Worm (Caenorhabditis elegans) whole organism, L4 larva: ENCODE measurements around the gene ttr-48.

Experiments
- R02D3.7 ChIP-seq: fragments of 150-350 bp; sonication (generic microtip); optimal IDR thresholded peaks from 3 replicates; lab custom pipeline; 2014; ENCODE audit warnings: missing biosample characterization, missing genetic modification characterization
- Y105C5A.15 ChIP-seq: fragments of 200-800 bp; sonication (Bioruptor generic); IDR thresholded peaks from 2 replicates; pipeline ENCODE4 v1.3.6; 2022; ENCODE audit warnings: missing genetic modification characterization, missing compliant biosample characterization
- Y75B8A.6 ChIP-seq: fragments of 200-800 bp; sonication (Bioruptor generic); IDR thresholded peaks from 2 replicates; pipeline ENCODE4 v1.3.6; 2022; ENCODE audit warnings: missing genetic modification reagents, missing genetic modification characterization, missing compliant biosample characterization
- ZK546.5 ChIP-seq, 2 experiments: sonication (generic microtip); optimal IDR thresholded peaks; 2 replicates each; lab custom pipeline; 2017; ENCODE audit warnings: missing biosample characterization in 2 of 2, missing genetic modification characterization in 2 of 2
- ceh-32 ChIP-seq: sonication (generic microtip); optimal IDR thresholded peaks from 2 replicates; lab custom pipeline; 2016; ENCODE audit warnings: mild to moderate bottlenecking, missing genetic modification characterization, missing compliant biosample characterization; ENCODE audit not compliant: poor library complexity
- daf-16 ChIP-seq, 3 experiments: sonication (generic microtip); optimal IDR thresholded peaks; 2 replicates each; lab custom pipeline; 2016 to 2017; ENCODE audit warnings: missing genetic modification characterization in 3 of 3, missing genetic modification reagents in 3 of 3, mild to moderate bottlenecking in 2 of 3, missing compliant biosample characterization in 2 of 3, missing biosample characterization in 1 of 3, moderate library complexity in 1 of 3
- dmd-6 ChIP-seq: fragments of 200-800 bp; sonication (Bioruptor generic); IDR thresholded peaks from 2 replicates; pipeline ENCODE4 v1.3.6; 2022; ENCODE audit warnings: missing genetic modification reagents, missing genetic modification characterization, missing compliant biosample characterization
- dpl-1 ChIP-seq: fragments of 150-350 bp; optimal IDR thresholded peaks from 2 replicates; lab custom pipeline; 2014; ENCODE audit warnings: missing biosample characterization, missing genetic modification reagents, missing genetic modification characterization
- duxl-1 ChIP-seq: sonication (generic microtip); optimal IDR thresholded peaks from 2 replicates; lab custom pipeline; 2016; ENCODE audit warnings: mild to moderate bottlenecking, missing genetic modification characterization, moderate library complexity, missing compliant biosample characterization; ENCODE audit not compliant: poor library complexity
- dve-1 ChIP-seq: sonication (generic microtip); optimal IDR thresholded peaks from 2 replicates; lab custom pipeline; 2017; ENCODE audit warnings: antibody characterized with exemption, mild to moderate bottlenecking, missing genetic modification characterization, missing compliant biosample characterization; ENCODE audit not compliant: insufficient read depth
- egl-27 ChIP-seq: sonication (generic microtip); optimal IDR thresholded peaks from 3 replicates; lab custom pipeline; 2017; ENCODE audit warnings: missing biosample characterization, missing genetic modification reagents, missing genetic modification characterization
- fkh-10 ChIP-seq: fragments of 150-350 bp; optimal IDR thresholded peaks from 2 replicates; lab custom pipeline; 2014; ENCODE audit warnings: missing biosample characterization, missing genetic modification reagents, missing genetic modification characterization
- hlh-11 ChIP-seq: fragments of 200-800 bp; sonication (Bioruptor generic); optimal IDR thresholded peaks from 2 replicates; lab custom pipeline; 2018; ENCODE audit warnings: mild to moderate bottlenecking, missing genetic modification characterization, missing compliant biosample characterization
- hlh-30 ChIP-seq: sonication (generic microtip); optimal IDR thresholded peaks from 2 replicates; lab custom pipeline; 2017; ENCODE audit warnings: antibody characterized with exemption, mild to moderate bottlenecking, missing genetic modification characterization, missing compliant biosample characterization; ENCODE audit not compliant: insufficient read depth
- hmg-1.1 ChIP-seq: fragments of 200-800 bp; sonication (Bioruptor generic); IDR thresholded peaks from 2 replicates; pipeline ENCODE4 v1.3.6; 2022; ENCODE audit warnings: missing genetic modification reagents, missing genetic modification characterization, missing compliant biosample characterization
- jun-1 ChIP-seq: fragments of 150-350 bp; optimal IDR thresholded peaks from 2 replicates; lab custom pipeline; 2014; ENCODE audit warnings: missing biosample characterization, missing genetic modification reagents, missing genetic modification characterization
- lir-3 ChIP-seq: sonication (generic microtip); optimal IDR thresholded peaks from 2 replicates; lab custom pipeline; 2016; ENCODE audit warnings: mild to moderate bottlenecking, missing genetic modification characterization, missing compliant biosample characterization
- lsy-2 ChIP-seq, 2 experiments: fragments of 150-350 bp in 1 of 2; sonication (generic microtip) in 1 of 2; optimal IDR thresholded peaks; 2 replicates each; lab custom pipeline; 2014 to 2017; ENCODE audit warnings: missing biosample characterization in 2 of 2, missing genetic modification characterization in 2 of 2
- madf-9 ChIP-seq: fragments of 200-800 bp; sonication (Bioruptor generic); conservative IDR thresholded peaks from 2 replicates; pipeline ENCODE4 v1.3.6; 2022; ENCODE audit warnings: missing genetic modification reagents, missing genetic modification characterization, missing compliant biosample characterization
- mdl-1 ChIP-seq, 2 experiments: fragments of 150-350 bp in 1 of 2; sonication (generic microtip) in 1 of 2; optimal IDR thresholded peaks; 2 replicates each; lab custom pipeline; 2014 to 2017; ENCODE audit warnings: missing biosample characterization in 2 of 2, missing genetic modification characterization in 2 of 2
- mep-1 ChIP-seq: fragments of 150-350 bp; sonication (generic microtip); optimal IDR thresholded peaks from 3 replicates; lab custom pipeline; 2014; ENCODE audit warnings: missing biosample characterization, missing genetic modification characterization
- mes-2 ChIP-seq: sonication (generic microtip); optimal IDR thresholded peaks from 2 replicates; lab custom pipeline; 2016; ENCODE audit warnings: missing genotype, mild to moderate bottlenecking, missing genetic modification characterization, missing compliant biosample characterization; ENCODE audit not compliant: poor library complexity, severe bottlenecking
- mxl-2 ChIP-seq: fragments of 200-800 bp; sonication (Bioruptor generic); conservative IDR thresholded peaks from 2 replicates; pipeline ENCODE4 v1.3.6; 2022; ENCODE audit warnings: missing genetic modification reagents, missing genetic modification characterization, missing compliant biosample characterization
- mxl-3 ChIP-seq: fragments of 200-800 bp; sonication (Bioruptor generic); optimal IDR thresholded peaks from 2 replicates; lab custom pipeline; 2018; ENCODE audit warnings: mild to moderate bottlenecking, missing genetic modification characterization, missing compliant biosample characterization
- nhr-102 ChIP-seq: sonication (generic microtip); optimal IDR thresholded peaks from 2 replicates; lab custom pipeline; 2016; ENCODE audit warnings: mild to moderate bottlenecking, missing genetic modification characterization, moderate library complexity, missing compliant biosample characterization
- nhr-11 ChIP-seq: fragments of 150-350 bp; optimal IDR thresholded peaks from 2 replicates; lab custom pipeline; 2014; ENCODE audit warnings: missing biosample characterization, missing genetic modification characterization
- nhr-28 ChIP-seq: fragments of 150-350 bp; optimal IDR thresholded peaks from 2 replicates; lab custom pipeline; 2014; ENCODE audit warnings: missing biosample characterization, missing genetic modification characterization
- nhr-48 ChIP-seq: sonication (generic microtip); optimal IDR thresholded peaks from 2 replicates; lab custom pipeline; 2016; ENCODE audit warnings: mild to moderate bottlenecking, missing genetic modification characterization, missing compliant biosample characterization
- nhr-6 ChIP-seq: fragments of 150-350 bp; optimal IDR thresholded peaks from 2 replicates; lab custom pipeline; 2014; ENCODE audit warnings: missing biosample characterization, missing genetic modification characterization
- nhr-77 ChIP-seq: fragments of 150-350 bp; optimal IDR thresholded peaks from 2 replicates; lab custom pipeline; 2014; ENCODE audit warnings: missing biosample characterization, missing genetic modification characterization
- pha-4 ChIP-seq, 2 experiments: fragments of 150-350 bp in 1 of 2; fragments of 200-800 bp in 1 of 2; sonication (Bioruptor generic) in 1 of 2; IDR thresholded peaks in 1 of 2; optimal IDR thresholded peaks in 1 of 2; 2 replicates each; pipeline versions ENCODE4 v1.3.6 to Lab custom; 2014 to 2022; ENCODE audit warnings: missing genetic modification characterization in 2 of 2, missing genetic modification reagents in 2 of 2, missing biosample characterization in 1 of 2, missing compliant biosample characterization in 1 of 2
- php-3 ChIP-seq: fragments of 200-800 bp; sonication (Bioruptor generic); IDR thresholded peaks from 2 replicates; pipeline ENCODE4 v1.3.6; 2022; ENCODE audit warnings: missing genetic modification reagents, missing genetic modification characterization, missing compliant biosample characterization
- pqm-1 ChIP-seq: sonication (generic microtip); optimal IDR thresholded peaks from 2 replicates; lab custom pipeline; 2017; ENCODE audit warnings: missing biosample characterization, missing genetic modification characterization
- saeg-2 ChIP-seq: fragments of 200-800 bp; sonication (Bioruptor generic); IDR thresholded peaks from 2 replicates; pipeline ENCODE4 v1.3.6; 2022; ENCODE audit warnings: missing genetic modification reagents, missing genetic modification characterization, missing compliant biosample characterization
- sdz-12 ChIP-seq: fragments of 200-800 bp; sonication (Bioruptor generic); optimal IDR thresholded peaks from 2 replicates; lab custom pipeline; 2018; ENCODE audit warnings: mild to moderate bottlenecking, missing genetic modification characterization, missing compliant biosample characterization
- skn-1 ChIP-seq: fragments of 150-350 bp; optimal IDR thresholded peaks from 2 replicates; lab custom pipeline; 2014; ENCODE audit warnings: missing biosample characterization, missing genetic modification characterization
- snpc-4 ChIP-seq: fragments of 150-350 bp; optimal IDR thresholded peaks from 2 replicates; lab custom pipeline; 2014; ENCODE audit warnings: missing biosample characterization, missing genetic modification characterization
- spr-3 ChIP-seq: fragments of 200-800 bp; sonication (Bioruptor generic); optimal IDR thresholded peaks from 2 replicates; lab custom pipeline; 2018; ENCODE audit warnings: mild to moderate bottlenecking, missing genetic modification characterization, missing compliant biosample characterization
- unc-130 ChIP-seq: sonication (generic microtip); optimal IDR thresholded peaks from 2 replicates; lab custom pipeline; 2016; ENCODE audit warnings: missing genetic modification reagents, missing genetic modification characterization, missing compliant biosample characterization
- zfp-2 ChIP-seq: sonication (generic microtip); optimal IDR thresholded peaks from 2 replicates; lab custom pipeline; 2016; ENCODE audit warnings: mild to moderate bottlenecking, missing genetic modification characterization, missing compliant biosample characterization
- ztf-11 ChIP-seq: fragments of 150-350 bp; optimal IDR thresholded peaks from 2 replicates; lab custom pipeline; 2014; ENCODE audit warnings: missing biosample characterization, missing genetic modification characterization

ttr-48 gene

DNA sequence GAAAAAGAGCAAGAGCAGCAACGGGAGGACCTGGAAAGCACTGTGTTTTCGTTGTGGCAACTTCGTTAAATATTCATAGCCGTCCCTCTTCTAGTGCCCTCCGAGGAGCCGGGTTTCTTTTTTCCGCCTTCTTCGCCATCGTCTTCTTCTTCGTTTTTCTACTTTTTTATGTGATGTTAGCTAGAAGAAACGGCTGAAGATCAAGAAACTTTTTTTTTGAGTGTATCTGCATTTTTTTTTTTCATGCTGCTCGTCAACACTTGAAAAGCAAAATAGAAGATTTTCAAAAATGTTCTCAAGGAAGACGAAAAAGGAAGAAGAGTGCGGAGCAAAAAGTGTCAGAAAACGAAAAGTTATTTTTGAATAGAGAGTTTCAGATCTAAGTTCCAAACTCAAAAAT is 14.9 kb downstream of the ttr-48 start:
- TF ChIP-seq fkh-10 (GFP tag; lab: Kevin White, UChicago) (peak; percentile 75), spr-3 (no peak)

DNA sequence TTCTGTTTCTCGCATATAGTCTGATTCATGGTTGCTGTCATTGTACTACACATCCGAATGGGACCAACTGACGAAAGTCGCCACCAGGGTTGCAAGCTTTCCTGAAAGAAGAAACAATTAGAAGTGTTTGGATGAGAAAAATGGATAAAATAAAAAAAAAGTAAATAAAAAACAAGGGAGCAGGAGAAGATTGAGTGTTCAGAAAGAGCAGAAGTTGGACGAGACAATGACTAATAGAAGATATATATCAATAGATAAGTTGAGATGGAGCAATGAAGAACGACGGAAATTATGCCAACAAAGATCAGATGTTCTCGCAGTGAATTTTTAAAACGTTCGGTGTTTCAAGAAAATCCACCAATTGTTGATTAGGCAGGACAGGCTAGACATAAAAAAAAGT is 15.4 kb downstream of the ttr-48 start, which contains the start of gene fkh-9:
Gene fkh-9, minus strand, starts transcription at position 101 of the 400 bp plus-strand sequence.
- TF ChIP-seq sdz-12 (no peak), daf-16 (GFP tag; optimal IDR thresholded peaks at IDR 0.05; lab: Kevin White, UChicago) (peak in 1 of 2 experiments; percentile 29), daf-16 (tag; optimal IDR thresholded peaks at IDR 0.05; lab: Kevin White, UChicago) (no peak), R02D3.7 (tag; lab: Kevin White, UChicago) (no peak), saeg-2 (GFP tag; lab: Robert Waterston, UW) (no peak)

ce11 chrX:3826172-3826571 is 16.1 kb downstream of the ttr-48 start:
- peak; percentile 16 for TF ChIP-seq hlh-30 (tag; lab: Kevin White, UChicago)
- TF ChIP-seq mxl-3, result no peak
- no peak for TF ChIP-seq ztf-11 (tag; lab: Kevin White, UChicago)
- TF ChIP-seq hmg-1.1, result no peak
- TF ChIP-seq dve-1 (tag; lab: Kevin White, UChicago), result peak; percentile 28
- TF ChIP-seq ZK546.5 (tag; optimal IDR thresholded peaks at IDR 0.05; lab: Kevin White, UChicago), result no peak
- TF ChIP-seq unc-130 (GFP tag; lab: Kevin White, UChicago), result no peak
- no peak for TF ChIP-seq duxl-1 (tag; lab: Kevin White, UChicago)
- TF ChIP-seq nhr-11 (tag; lab: Kevin White, UChicago), result no peak
- peak; percentile 44 for TF ChIP-seq nhr-6
- peak; percentile 32 for TF ChIP-seq nhr-28
- peak; percentile 21 for TF ChIP-seq mep-1 (tag; lab: Kevin White, UChicago)
- TF ChIP-seq pha-4 (GFP tag; IDR thresholded peaks at IDR 0.05; lab: Robert Waterston, UW), result peak; percentile 28; the same call in 1 of the 2 replicates
- peak; percentile 21 for TF ChIP-seq pha-4 (tag; optimal IDR thresholded peaks at IDR 0.05; lab: Kevin White, UChicago)
- TF ChIP-seq mxl-2 (GFP tag; lab: Robert Waterston, UW), result no peak
- no peak for TF ChIP-seq Y75B8A.6 (GFP tag; lab: Robert Waterston, UW)
- peak; percentile 38 for TF ChIP-seq hlh-11 (tag; lab: Kevin White, UChicago)
- no peak for TF ChIP-seq jun-1 (tag; lab: Kevin White, UChicago)
- no peak for TF ChIP-seq dpl-1 (GFP tag; lab: Kevin White, UChicago)
- peak in 1 of 2 experiments; percentile 8 for TF ChIP-seq mdl-1 (tag; optimal IDR thresholded peaks at IDR 0.05; lab: Kevin White, UChicago)
- no peak for TF ChIP-seq lir-3 (tag; lab: Kevin White, UChicago)
- TF ChIP-seq egl-27 (tag; lab: Kevin White, UChicago), result no peak
- no peak for TF ChIP-seq ceh-32 (tag; lab: Kevin White, UChicago)
- peak in 1 of 2 experiments; percentile 11 for TF ChIP-seq daf-16 (GFP tag; optimal IDR thresholded peaks at IDR 0.05; lab: Kevin White, UChicago)
- TF ChIP-seq daf-16 (tag; optimal IDR thresholded peaks at IDR 0.05; lab: Kevin White, UChicago), result peak; percentile 95
- 0 out of 2 replicates have a peak, but pooled peaks have one; percentile 30 for TF ChIP-seq php-3 (GFP tag; lab: Robert Waterston, UW)
- TF ChIP-seq fkh-10 (GFP tag; lab: Kevin White, UChicago), result no peak
- no peak for TF ChIP-seq skn-1 (tag; lab: Kevin White, UChicago)
- TF ChIP-seq madf-9, result no peak
- TF ChIP-seq Y105C5A.15 (GFP tag; lab: Robert Waterston, UW), result no peak

- TF ChIP-seq dmd-6 (GFP tag; lab: Robert Waterston, UW) (peak; percentile 73), snpc-4 (tag; lab: Kevin White, UChicago) (no peak), duxl-1 (tag; lab: Kevin White, UChicago) (no peak), mes-2 (tag; lab: Kevin White, UChicago) (no peak), php-3 (GFP tag; lab: Robert Waterston, UW) (no peak), nhr-102 (tag; lab: Kevin White, UChicago) (no peak), dve-1 (tag; lab: Kevin White, UChicago) (peak; percentile 50), daf-16 (GFP tag; optimal IDR thresholded peaks at IDR 0.05; lab: Kevin White, UChicago) (no peak), daf-16 (tag; optimal IDR thresholded peaks at IDR 0.05; lab: Kevin White, UChicago) (peak; percentile 49), zfp-2 (tag; lab: Kevin White, UChicago) (no peak), lsy-2 (tag; optimal IDR thresholded peaks at IDR 0.05; lab: Kevin White, UChicago) (peak in 1 of 2 experiments; percentile 2), nhr-28 (peak; percentile 32), nhr-77 (tag; lab: Kevin White, UChicago) (peak; percentile 60), pha-4 (GFP tag; IDR thresholded peaks at IDR 0.05; lab: Robert Waterston, UW) (0 out of 2 replicates have a peak, but pooled peaks have one; percentile 9), pha-4 (tag; optimal IDR thresholded peaks at IDR 0.05; lab: Kevin White, UChicago) (no peak), jun-1 (tag; lab: Kevin White, UChicago) (no peak), nhr-48 (no peak), pqm-1 (tag; lab: Kevin White, UChicago) (peak; percentile 63)
These were observed 17.1 kb downstream of the ttr-48 start for ce11 chrX:3824907-3825689.
